Worm (Caenorhabditis elegans) whole organism, L2 larva: Measurements from ENCODE around the gene K04D7.6.

Experiments
- F13H6.1 ChIP-seq: sonication (generic microtip); optimal IDR thresholded peaks from 2 replicates; lab custom pipeline; 2016; ENCODE audit warnings: missing genetic modification characterization, missing compliant biosample characterization
- R02D3.7 ChIP-seq: fragments of 150-350 bp; optimal IDR thresholded peaks from 2 replicates; lab custom pipeline; 2014; ENCODE audit warnings: missing biosample characterization, missing genetic modification characterization
- ZK546.5 ChIP-seq: sonication (generic microtip); optimal IDR thresholded peaks from 2 replicates; lab custom pipeline; 2017; ENCODE audit warnings: missing biosample characterization, missing genetic modification characterization
- alr-1 ChIP-seq: fragments of 150-350 bp; optimal IDR thresholded peaks from 2 replicates; lab custom pipeline; 2014; ENCODE audit warnings: missing biosample characterization, missing genetic modification characterization
- aly-2 ChIP-seq: fragments of 150-350 bp; optimal IDR thresholded peaks from 2 replicates; lab custom pipeline; 2014; ENCODE audit warnings: missing biosample characterization, missing genetic modification characterization
- blmp-1 ChIP-seq: sonication (generic microtip); optimal IDR thresholded peaks from 2 replicates; lab custom pipeline; 2017; ENCODE audit warnings: missing genetic modification characterization, mild to moderate bottlenecking, missing compliant biosample characterization, antibody characterized with exemption, moderate library complexity; ENCODE audit not compliant: insufficient read depth
- ceh-16 ChIP-seq: fragments of 150-350 bp; optimal IDR thresholded peaks from 2 replicates; lab custom pipeline; 2014; ENCODE audit warnings: missing biosample characterization, missing genetic modification characterization
- crh-2 ChIP-seq: sonication (generic microtip); optimal IDR thresholded peaks from 2 replicates; lab custom pipeline; 2017; ENCODE audit warnings: missing biosample characterization, missing genetic modification characterization
- dmd-4 ChIP-seq: sonication (generic microtip); optimal IDR thresholded peaks from 2 replicates; lab custom pipeline; 2017; ENCODE audit warnings: missing biosample characterization, missing genetic modification characterization
- egl-27 ChIP-seq: sonication (generic microtip); optimal IDR thresholded peaks from 3 replicates; lab custom pipeline; 2017; ENCODE audit warnings: missing biosample characterization, missing genetic modification reagents, missing genetic modification characterization
- fos-1 ChIP-seq: fragments of 150-350 bp; optimal IDR thresholded peaks from 2 replicates; lab custom pipeline; 2014; ENCODE audit warnings: missing biosample characterization, missing genetic modification characterization
- gmeb-1 ChIP-seq: fragments of 150-350 bp; optimal IDR thresholded peaks from 2 replicates; lab custom pipeline; 2014; ENCODE audit warnings: missing biosample characterization, missing genetic modification characterization
- lin-13 ChIP-seq: fragments of 150-350 bp; optimal IDR thresholded peaks from 2 replicates; lab custom pipeline; 2014; ENCODE audit warnings: missing biosample characterization, missing genetic modification reagents, missing genetic modification characterization
- lin-39 ChIP-seq: fragments of 150-350 bp; optimal IDR thresholded peaks from 2 replicates; lab custom pipeline; 2014; ENCODE audit warnings: missing biosample characterization, missing genetic modification reagents, missing genetic modification characterization
- lsy-2 ChIP-seq, 2 experiments: fragments of 150-350 bp in 1 of 2; sonication (generic microtip) in 1 of 2; optimal IDR thresholded peaks; 2 replicates each; lab custom pipeline; 2014 to 2017; ENCODE audit warnings: missing biosample characterization in 2 of 2, missing genetic modification characterization in 2 of 2
- mbf-1 ChIP-seq: sonication (generic microtip); optimal IDR thresholded peaks from 2 replicates; lab custom pipeline; 2017; ENCODE audit warnings: missing biosample characterization, missing genetic modification characterization
- nhr-10 ChIP-seq: sonication (generic microtip); optimal IDR thresholded peaks from 2 replicates; lab custom pipeline; 2017; ENCODE audit warnings: missing biosample characterization, missing genetic modification characterization
- nhr-11 ChIP-seq: fragments of 150-350 bp; optimal IDR thresholded peaks from 2 replicates; lab custom pipeline; 2014; ENCODE audit warnings: missing biosample characterization, missing genetic modification characterization
- nhr-21 ChIP-seq: fragments of 150-350 bp; optimal IDR thresholded peaks from 2 replicates; lab custom pipeline; 2014; ENCODE audit warnings: missing biosample characterization, missing genetic modification characterization
- nhr-23 ChIP-seq: fragments of 150-350 bp; optimal IDR thresholded peaks from 2 replicates; lab custom pipeline; 2014; ENCODE audit warnings: missing biosample characterization, missing genetic modification reagents, missing genetic modification characterization
- nhr-237 ChIP-seq: fragments of 150-350 bp; optimal IDR thresholded peaks from 2 replicates; lab custom pipeline; 2014; ENCODE audit warnings: missing biosample characterization, missing genetic modification characterization
- nhr-25 ChIP-seq: fragments of 150-350 bp; sonication (generic microtip); optimal IDR thresholded peaks from 3 replicates; lab custom pipeline; 2014; ENCODE audit warnings: missing biosample characterization, missing genetic modification characterization
- nhr-6 ChIP-seq: fragments of 150-350 bp; optimal IDR thresholded peaks from 2 replicates; lab custom pipeline; 2014; ENCODE audit warnings: missing biosample characterization, missing genetic modification characterization
- nhr-77 ChIP-seq: fragments of 150-350 bp; optimal IDR thresholded peaks from 2 replicates; lab custom pipeline; 2014; ENCODE audit warnings: missing biosample characterization, missing genetic modification characterization
- sem-4 ChIP-seq: fragments of 150-350 bp; optimal IDR thresholded peaks from 2 replicates; lab custom pipeline; 2014; ENCODE audit warnings: missing biosample characterization, missing genetic modification reagents, missing genetic modification characterization
- skn-1 ChIP-seq: sonication (generic microtip); optimal IDR thresholded peaks from 2 replicates; lab custom pipeline; 2017; ENCODE audit warnings: missing biosample characterization, missing genetic modification characterization
- sma-3 ChIP-seq: sonication (generic microtip); optimal IDR thresholded peaks from 2 replicates; lab custom pipeline; 2016; ENCODE audit warnings: missing genetic modification reagents, missing genetic modification characterization, missing compliant biosample characterization
- sma-9 ChIP-seq, 2 experiments: fragments of 150-350 bp in 1 of 2; sonication (generic microtip) in 1 of 2; optimal IDR thresholded peaks; 2 replicates each; lab custom pipeline; 2014 to 2016; ENCODE audit warnings: missing genetic modification characterization in 2 of 2, mild to moderate bottlenecking in 1 of 2, missing biosample characterization in 1 of 2, missing compliant biosample characterization in 1 of 2, missing genetic modification reagents in 1 of 2, moderate library complexity in 1 of 2
- snpc-4 ChIP-seq: fragments of 150-350 bp; optimal IDR thresholded peaks from 2 replicates; lab custom pipeline; 2014; ENCODE audit warnings: missing biosample characterization, missing genetic modification characterization
- unc-39 ChIP-seq: fragments of 150-350 bp; optimal IDR thresholded peaks from 2 replicates; lab custom pipeline; 2014; ENCODE audit warnings: missing biosample characterization, missing genetic modification characterization
- unc-62 ChIP-seq: fragments of 150-350 bp; optimal IDR thresholded peaks from 2 replicates; lab custom pipeline; 2014; ENCODE audit warnings: missing biosample characterization, missing genetic modification reagents, missing genetic modification characterization
- zag-1 ChIP-seq: fragments of 150-350 bp; optimal IDR thresholded peaks from 2 replicates; lab custom pipeline; 2014; ENCODE audit warnings: missing biosample characterization, missing genetic modification characterization
- ztf-1 ChIP-seq: fragments of 200-800 bp; sonication (Bioruptor generic); conservative IDR thresholded peaks from 2 replicates; pipeline ENCODE4 v1.3.6; 2022; ENCODE audit warnings: missing genetic modification characterization, missing compliant biosample characterization
- ztf-4 ChIP-seq: fragments of 150-350 bp; optimal IDR thresholded peaks from 2 replicates; lab custom pipeline; 2014; ENCODE audit warnings: missing biosample characterization, missing genetic modification characterization

K04D7.6 gene

DNA sequence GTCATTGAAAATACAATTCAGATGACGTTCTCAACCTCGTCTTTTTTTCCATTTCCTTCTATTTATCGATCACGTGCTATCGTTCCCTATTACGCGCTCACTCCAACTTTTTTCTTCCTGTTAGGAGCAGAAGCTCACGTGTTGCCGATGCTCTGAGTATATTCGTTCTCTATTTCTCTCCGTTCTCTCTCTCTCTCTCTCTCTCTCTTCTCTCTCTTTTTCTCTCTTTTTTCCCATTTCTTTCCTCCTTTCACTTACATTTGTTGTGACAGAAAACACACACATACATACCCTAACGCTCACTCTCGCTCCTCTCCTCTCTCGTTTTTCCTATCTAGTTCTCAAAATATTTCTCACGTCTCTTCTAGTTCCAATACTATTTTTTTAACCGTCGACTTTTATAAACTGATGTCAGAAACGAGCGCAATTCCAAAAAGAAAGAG, 46.3 kb upstream of the K04D7.6 start (continued):
- no peak for TF ChIP-seq lin-39
- no peak for TF ChIP-seq mbf-1 (tag; lab: Kevin White, UChicago)
- peak; percentile 89 for TF ChIP-seq egl-27 (tag; lab: Kevin White, UChicago)
- peak; percentile 93 for TF ChIP-seq nhr-6
- no peak for TF ChIP-seq dmd-4 (tag; lab: Kevin White, UChicago)
- TF ChIP-seq zag-1 = peak; percentile 87
- TF ChIP-seq ztf-4 (tag; lab: Kevin White, UChicago) = peak; percentile 69
- peak; percentile 5 for TF ChIP-seq ceh-16 (tag; lab: Kevin White, UChicago)
- peak; percentile 92 for TF ChIP-seq blmp-1 (tag; lab: Kevin White, UChicago)
- TF ChIP-seq lsy-2 (tag; optimal IDR thresholded peaks at IDR 0.05; lab: Kevin White, UChicago) = peak; percentile 65 to 92
- TF ChIP-seq R02D3.7 = no peak
- TF ChIP-seq crh-2 (tag; lab: Kevin White, UChicago) = peak; percentile 100

DNA sequence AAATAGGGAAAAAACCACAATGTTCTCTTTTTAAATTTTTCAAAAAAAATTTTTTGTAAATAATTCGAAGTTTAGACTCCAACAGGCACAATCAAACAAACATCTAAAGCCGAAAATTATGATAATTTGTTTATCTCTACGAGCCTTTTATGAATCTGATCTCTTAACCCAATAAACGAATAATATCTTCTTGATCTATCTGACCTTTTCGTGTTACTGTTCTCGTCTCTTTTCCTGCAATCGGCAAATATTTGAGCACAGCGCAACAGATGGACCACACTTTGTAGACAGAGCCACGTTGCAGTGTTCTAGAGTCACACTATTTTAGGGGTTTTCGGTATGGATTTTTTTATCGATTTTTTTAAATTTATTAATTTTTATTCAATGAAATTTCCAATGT, 45.7 kb upstream of the K04D7.6 start:
- TF ChIP-seq sma-3 (GFP tag; lab: Kevin White, UChicago) = no peak
- no peak for TF ChIP-seq unc-39 (tag; lab: Kevin White, UChicago)
- no peak for TF ChIP-seq F13H6.1 (tag; lab: Kevin White, UChicago)
- no peak for TF ChIP-seq skn-1
- TF ChIP-seq ZK546.5 = no peak
- no peak for TF ChIP-seq dmd-4 (tag; lab: Kevin White, UChicago)
- TF ChIP-seq aly-2 = no peak

DNA sequence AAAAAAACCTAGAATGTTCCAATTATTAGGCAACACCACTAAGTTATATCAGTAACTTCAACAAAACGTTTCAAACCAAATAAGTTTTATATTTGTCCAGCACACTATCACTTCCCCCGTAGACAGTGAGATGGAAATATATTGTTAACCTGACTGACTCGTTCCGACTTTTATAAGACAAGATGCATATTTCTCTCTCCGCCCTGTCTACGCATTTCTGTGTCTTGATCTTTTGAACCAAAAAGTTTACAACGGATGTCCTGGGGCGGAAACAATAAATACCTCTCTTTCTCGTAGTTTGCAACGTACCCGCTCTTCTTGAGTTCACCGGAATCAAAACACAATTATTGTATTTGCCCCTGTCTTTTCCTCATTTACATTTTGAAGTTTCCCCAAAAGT, 45.2 kb upstream of the K04D7.6 start:
- TF ChIP-seq nhr-21 (tag; lab: Kevin White, UChicago) (peak; percentile 8), unc-62 (GFP tag; lab: Kevin White, UChicago) (no peak), crh-2 (tag; lab: Kevin White, UChicago) (peak; percentile 24), skn-1 (no peak), lin-13 (GFP tag; lab: Kevin White, UChicago) (no peak), sma-9 (GFP tag; optimal IDR thresholded peaks at IDR 0.05; lab: Kevin White, UChicago) (peak; percentile 30), sma-9 (tag; optimal IDR thresholded peaks at IDR 0.05; lab: Kevin White, UChicago) (no peak)
- TF ChIP-seq, all 48 proteins: peak for 3

DNA sequence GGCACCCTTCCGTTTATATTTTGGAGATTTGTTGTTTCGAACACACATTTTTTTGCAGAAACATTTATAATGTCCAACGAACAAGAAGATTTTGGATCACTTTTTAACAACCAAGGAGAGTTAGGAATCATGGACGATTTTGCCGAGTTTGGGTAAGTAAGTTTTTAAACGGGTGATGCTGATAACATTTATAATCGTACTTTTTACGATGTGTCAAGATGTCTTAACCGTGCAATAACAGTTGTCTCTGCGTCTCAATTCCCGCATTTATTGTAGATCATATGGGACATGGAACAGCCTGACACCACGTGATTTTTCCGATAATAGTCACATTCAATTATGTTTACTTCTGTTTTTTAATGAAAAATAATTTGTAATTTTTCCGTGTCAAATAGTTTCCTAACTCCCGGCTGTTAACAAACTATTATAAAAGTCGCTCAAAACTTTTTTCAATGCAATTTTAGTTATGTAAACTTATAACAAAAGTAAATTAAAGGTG, 44.5 kb upstream of the K04D7.6 start, which contains the start of gene daf-14:
Gene daf-14 (plus strand): TSS at position 51 of the 499 bp plus-strand sequence.
- TF ChIP-seq nhr-77 (tag; lab: Kevin White, UChicago) (no peak), sma-3 (GFP tag; lab: Kevin White, UChicago) (peak; percentile 61), sma-9 (GFP tag; optimal IDR thresholded peaks at IDR 0.05; lab: Kevin White, UChicago) (peak; percentile 81), sma-9 (tag; optimal IDR thresholded peaks at IDR 0.05; lab: Kevin White, UChicago) (no peak), crh-2 (tag; lab: Kevin White, UChicago) (peak; percentile 60), ztf-1 (GFP tag; lab: Robert Waterston, UW) (no peak), gmeb-1 (tag; lab: Kevin White, UChicago) (peak; percentile 21), nhr-10 (tag; lab: Kevin White, UChicago) (no peak)

DNA sequence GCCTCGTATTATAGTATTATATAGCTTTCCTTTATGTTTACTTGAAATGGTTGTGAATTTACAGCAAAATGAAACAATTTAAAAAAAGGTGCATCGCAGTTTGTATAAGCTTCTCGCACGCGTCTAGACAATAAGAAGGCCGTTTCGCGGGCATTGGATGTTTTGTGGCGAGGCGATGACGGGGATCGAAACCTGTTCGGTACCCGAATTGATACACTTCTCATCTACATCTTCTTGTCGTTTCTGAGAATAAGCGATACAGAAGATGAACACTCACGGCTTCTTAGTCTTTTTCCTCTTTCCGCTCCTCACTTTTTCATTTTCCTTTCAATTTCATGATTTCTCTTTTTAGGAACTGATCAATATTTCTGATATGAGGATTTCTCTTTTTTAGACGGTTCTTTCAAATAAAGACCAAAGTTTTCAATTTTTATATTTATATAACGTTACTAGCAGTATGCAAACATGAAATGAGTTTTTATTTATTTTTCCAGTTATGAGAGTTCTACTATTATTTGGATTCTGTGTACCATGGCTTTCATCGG, 39.7 kb upstream of the K04D7.6 start, which contains the start of gene F01G10.10:
Gene F01G10.10 (plus strand): TSS at position 495 of the 545 bp plus-strand sequence.
- peak; percentile 26 for TF ChIP-seq sma-3 (GFP tag; lab: Kevin White, UChicago)
- TF ChIP-seq blmp-1 (tag; lab: Kevin White, UChicago) = peak; percentile 77
- no peak for TF ChIP-seq nhr-23 (tag; lab: Kevin White, UChicago)
- no peak for TF ChIP-seq nhr-21 (tag; lab: Kevin White, UChicago)
- peak in 1 of 2 experiments; percentile 36 for TF ChIP-seq lsy-2 (tag; optimal IDR thresholded peaks at IDR 0.05; lab: Kevin White, UChicago)
- TF ChIP-seq crh-2 (tag; lab: Kevin White, UChicago) = peak; percentile 61
- TF ChIP-seq F13H6.1 (tag; lab: Kevin White, UChicago) = no peak
- peak; percentile 45 for TF ChIP-seq nhr-25 (tag; lab: Kevin White, UChicago)
- TF ChIP-seq, all 48 proteins: peak for 5

DNA sequence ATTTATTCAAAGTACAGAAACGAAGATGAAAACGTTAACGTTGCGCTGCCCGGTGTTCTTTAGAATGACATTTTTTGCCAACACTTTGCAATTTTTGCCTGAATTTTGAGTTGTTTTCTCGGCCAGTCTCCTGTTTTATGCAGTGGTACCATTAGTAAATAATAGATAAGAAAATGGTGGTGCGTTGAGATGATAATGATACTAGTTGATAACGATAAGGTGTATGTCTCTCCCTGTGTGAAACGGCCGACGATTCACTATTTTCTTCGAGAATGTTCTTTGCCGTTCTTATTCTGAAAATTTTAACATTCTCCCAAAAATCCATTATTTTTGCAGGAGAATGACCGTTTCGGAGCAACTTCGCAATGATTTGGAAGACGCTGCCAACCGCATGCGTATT, 37.2 kb upstream of the K04D7.6 start, which contains the start of gene tkt-1:
Gene tkt-1 (plus strand): TSS at position 337 of the 400 bp plus-strand sequence.
- TF ChIP-seq nhr-25 (tag; lab: Kevin White, UChicago) (no peak), fos-1 (tag; lab: Kevin White, UChicago) (peak; percentile 79), nhr-237 (tag; lab: Kevin White, UChicago) (no peak), R02D3.7 (no peak), nhr-77 (tag; lab: Kevin White, UChicago) (no peak), ztf-1 (GFP tag; lab: Robert Waterston, UW) (no peak), lin-39 (no peak), sem-4 (tag; lab: Kevin White, UChicago) (no peak), nhr-21 (tag; lab: Kevin White, UChicago) (no peak), lin-13 (GFP tag; lab: Kevin White, UChicago) (no peak), blmp-1 (tag; lab: Kevin White, UChicago) (no peak), sma-9 (GFP tag; optimal IDR thresholded peaks at IDR 0.05; lab: Kevin White, UChicago) (peak; percentile 28), sma-9 (tag; optimal IDR thresholded peaks at IDR 0.05; lab: Kevin White, UChicago) (no peak), unc-62 (GFP tag; lab: Kevin White, UChicago) (no peak), alr-1 (tag; lab: Kevin White, UChicago) (no peak), dmd-4 (tag; lab: Kevin White, UChicago) (no peak), snpc-4 (tag; lab: Kevin White, UChicago) (no peak), nhr-11 (no peak), crh-2 (tag; lab: Kevin White, UChicago) (peak; percentile 81)
